Worm (Caenorhabditis elegans): ENCODE results near the gene ver-4.
A peak's percentile ranks its signal among the peaks of the same experiment; 100 is the strongest.

- TF ChIP-seq pqm-1 (tag; optimal IDR thresholded peaks at IDR 0.05) (no peak), fkh-10 (GFP tag; optimal IDR thresholded peaks at IDR 0.05) (peak; percentile 32), unc-130 (tag; optimal IDR thresholded peaks at IDR 0.05) (peak; percentile 25), unc-86 (tag; optimal IDR thresholded peaks at IDR 0.05) (peak; percentile 19), tbx-2 (tag; optimal IDR thresholded peaks at IDR 0.05) (no peak), nhr-237 (tag; optimal IDR thresholded peaks at IDR 0.05) (no peak), lsy-2 (tag; optimal IDR thresholded peaks at IDR 0.05) (no peak), lin-15B (tag; optimal IDR thresholded peaks at IDR 0.05) (no peak), blmp-1 (tag; optimal IDR thresholded peaks at IDR 0.05) (peak; percentile 21), ama-1 (optimal IDR thresholded peaks at IDR 0.05) (no peak), nhr-20 (tag; optimal IDR thresholded peaks at IDR 0.05) (peak; percentile 65), hpl-2 (GFP tag; optimal IDR thresholded peaks at IDR 0.05) (no peak), jun-1 (tag; optimal IDR thresholded peaks at IDR 0.05) (peak; percentile 25), ceh-82 (tag; optimal IDR thresholded peaks at IDR 0.05) (peak in 2 of 3 experiments; percentile 29 to 37)
Measured at ce11 chrX:10963453-10964046, 18.6 kb upstream of the ver-4 start, which contains the start of gene nas-10.

Measured in whole organism, L1 larva.